Worm (Caenorhabditis elegans) whole organism, L3 larva: ENCODE measurements around the gene T18D3.9.

Experiments used
- aly-2 ChIP-seq: fragments of 150-350 bp; optimal IDR thresholded peaks from 2 replicates; lab custom pipeline; 2014; ENCODE audit warnings: missing biosample characterization, missing genetic modification characterization
- daf-12 ChIP-seq: fragments of 150-350 bp; optimal IDR thresholded peaks from 2 replicates; lab custom pipeline; 2014; ENCODE audit warnings: missing biosample characterization, missing genetic modification reagents, missing genetic modification characterization
- lin-15B ChIP-seq: fragments of 150-350 bp; optimal IDR thresholded peaks from 2 replicates; lab custom pipeline; 2014; ENCODE audit warnings: missing biosample characterization, missing genetic modification characterization
- mdl-1 ChIP-seq: fragments of 150-350 bp; optimal IDR thresholded peaks from 2 replicates; lab custom pipeline; 2014; ENCODE audit warnings: missing biosample characterization, missing genetic modification characterization
- nhr-25 ChIP-seq: sonication (generic microtip); optimal IDR thresholded peaks from 2 replicates; lab custom pipeline; 2017; ENCODE audit warnings: missing biosample characterization, missing genetic modification characterization
- nhr-76 ChIP-seq: fragments of 150-350 bp; sonication (generic microtip); optimal IDR thresholded peaks from 5 replicates; lab custom pipeline; 2014; ENCODE audit warnings: missing biosample characterization, missing genetic modification characterization
- nhr-77 ChIP-seq: fragments of 150-350 bp; optimal IDR thresholded peaks from 2 replicates; lab custom pipeline; 2014; ENCODE audit warnings: missing biosample characterization, missing genetic modification characterization
- pha-4 ChIP-seq: fragments of 150-350 bp; optimal IDR thresholded peaks from 2 replicates; lab custom pipeline; 2014; ENCODE audit warnings: missing biosample characterization, missing genetic modification reagents, missing genetic modification characterization
- snpc-4 ChIP-seq: fragments of 150-350 bp; optimal IDR thresholded peaks from 2 replicates; lab custom pipeline; 2014; ENCODE audit warnings: missing biosample characterization, missing genetic modification characterization
- ztf-11 ChIP-seq: fragments of 150-350 bp; optimal IDR thresholded peaks from 2 replicates; lab custom pipeline; 2014; ENCODE audit warnings: missing biosample characterization, missing genetic modification characterization
- ztf-4 ChIP-seq: fragments of 150-350 bp; optimal IDR thresholded peaks from 2 replicates; lab custom pipeline; 2014; ENCODE audit warnings: missing biosample characterization, missing genetic modification characterization

DNA sequence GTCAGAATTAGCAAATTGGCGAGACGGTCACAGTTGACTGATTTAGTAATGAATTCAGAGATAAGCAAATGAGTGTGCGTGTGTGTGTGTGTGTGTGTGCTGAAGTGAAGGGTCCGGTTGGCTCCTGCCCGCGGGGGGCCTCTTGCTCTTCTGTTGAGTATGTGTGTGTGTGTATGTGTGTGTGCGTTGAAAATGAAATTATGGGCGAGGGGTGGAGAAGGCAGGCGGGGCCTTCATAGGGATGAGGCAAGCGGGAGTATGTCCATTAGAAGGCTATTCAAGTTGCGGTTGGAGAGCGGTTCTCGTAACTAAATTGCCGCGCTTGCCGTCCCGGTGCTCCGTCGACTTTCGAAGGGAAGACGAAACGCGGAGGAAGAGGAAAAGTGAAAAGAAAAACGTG lies 47.0 kb downstream of the T18D3.9 start:
- TF ChIP-seq daf-12 (tag; lab: Kevin White, UChicago) (no peak), aly-2 (no peak), nhr-25 (tag; lab: Kevin White, UChicago) (no peak), snpc-4 (tag; lab: Kevin White, UChicago) (no peak), nhr-77 (no peak), ztf-11 (tag; lab: Kevin White, UChicago) (no peak), ztf-4 (tag; lab: Kevin White, UChicago) (no peak), mdl-1 (tag; lab: Kevin White, UChicago) (no peak), lin-15B (no peak), nhr-76 (tag; lab: Kevin White, UChicago) (no peak), pha-4 (tag; lab: Kevin White, UChicago) (no peak)
